ENCODE assay signal across 2 fruit fly cellular contexts in genomic region chr3L:3770823-3771222, dm6.
TF ChIP-seq lines count a peak whose summit lies in the region.

No protein-coding gene starts in this region.

TF ChIP-seq in whole organism, embryonic, 481 proteins besides CTCF, POLR2A, EP300 and RAD21 (continued from another document and continues in another):
- TF ChIP-seq CG6254 (GFP tag; optimal IDR thresholded peaks at IDR 0.05; lab: Kevin White, UChicago) (no peak), dm (GFP tag; optimal IDR thresholded peaks at IDR 0.05; lab: Kevin White, UChicago) (no peak), her (GFP tag; optimal IDR thresholded peaks at IDR 0.05; lab: Kevin White, UChicago) (no peak), Rx (GFP tag; IDR thresholded peaks at IDR 0.05; lab: Robert Waterston, UW) (no peak), CG5180 (GFP tag; optimal IDR thresholded peaks at IDR 0.05; lab: Kevin White, UChicago) (no peak), btn (GFP tag; optimal IDR thresholded peaks at IDR 0.05; lab: Kevin White, UChicago) (no peak), CG7372 (GFP tag; IDR thresholded peaks at IDR 0.05; lab: Robert Waterston, UW) (0 out of 2 replicates have a peak, but pooled peaks have one; percentile 12), CG13894 (tag; optimal IDR thresholded peaks at IDR 0.05; lab: Kevin White, UChicago) (no peak), Lpt (GFP tag; optimal IDR thresholded peaks at IDR 0.05; lab: Kevin White, UChicago) (no peak), psq (GFP tag; optimal IDR thresholded peaks at IDR 0.05; lab: Kevin White, UChicago) (no peak), CG6272 (GFP tag; IDR thresholded peaks at IDR 0.05; lab: Robert Waterston, UW) (no peak), E2f1 (GFP tag; IDR thresholded peaks at IDR 0.05; lab: Robert Waterston, UW) (peak; percentile 14; the same call in 1 of the 2 replicates), jigr1 (GFP tag; IDR thresholded peaks at IDR 0.05; lab: Robert Waterston, UW) (no peak), MESR4 (GFP tag; optimal IDR thresholded peaks at IDR 0.05; lab: Kevin White, UChicago) (no peak), B-H2 (GFP tag; optimal IDR thresholded peaks at IDR 0.05; lab: Kevin White, UChicago) (no peak), Mrtf (GFP tag; IDR thresholded peaks at IDR 0.05; lab: Robert Waterston, UW) (0 out of 3 replicates have a peak, but pooled peaks have one; percentile 12), Awh (GFP tag; IDR thresholded peaks at IDR 0.05; lab: Robert Waterston, UW) (no peak), slou (GFP tag; optimal IDR thresholded peaks at IDR 0.05; lab: Kevin White, UChicago) (peak; percentile 25), CG15269 (tag; optimal IDR thresholded peaks at IDR 0.05; lab: Kevin White, UChicago) (peak; percentile 62), eve (GFP tag; optimal IDR thresholded peaks at IDR 0.05; lab: Kevin White, UChicago) (no peak), Hsf (GFP tag; optimal IDR thresholded peaks at IDR 0.05; lab: Kevin White, UChicago) (peak; percentile 51), Dref (GFP tag; IDR thresholded peaks at IDR 0.05; lab: Robert Waterston, UW) (no peak), CG32532 (GFP tag; IDR thresholded peaks at IDR 0.05; lab: Robert Waterston, UW) (peak; percentile 77), CG10654 (GFP tag; optimal IDR thresholded peaks at IDR 0.05; lab: Kevin White, UChicago) (peak; percentile 5), vfl (GFP tag; optimal IDR thresholded peaks at IDR 0.05; lab: Kevin White, UChicago) (no peak), CG5953 (GFP tag; IDR thresholded peaks at IDR 0.05; lab: Robert Waterston, UW) (no peak), CG4730 (GFP tag; IDR thresholded peaks at IDR 0.05; lab: Robert Waterston, UW) (no peak; the same call in 1 of the 2 replicates), scrt (GFP tag; optimal IDR thresholded peaks at IDR 0.05; lab: Kevin White, UChicago) (peak; percentile 21), CG2116 (GFP tag; optimal IDR thresholded peaks at IDR 0.05; lab: Kevin White, UChicago) (no peak), CG13424 (tag; optimal IDR thresholded peaks at IDR 0.05; lab: Kevin White, UChicago) (peak; percentile 52), Rfx (GFP tag; IDR thresholded peaks at IDR 0.05; lab: Robert Waterston, UW) (peak; percentile 71), caup (GFP tag; optimal IDR thresholded peaks at IDR 0.05; lab: Kevin White, UChicago; ENCODE audit: severe bottlenecking) (peak; percentile 52), CG7786 (GFP tag; optimal IDR thresholded peaks at IDR 0.05; lab: Kevin White, UChicago) (peak; percentile 57), cad (GFP tag; optimal IDR thresholded peaks at IDR 0.05; lab: Kevin White, UChicago) (no peak), wdn (GFP tag; IDR thresholded peaks at IDR 0.05; lab: Robert Waterston, UW) (peak; percentile 65), CG15073 (GFP tag; optimal IDR thresholded peaks at IDR 0.05; lab: Kevin White, UChicago) (no peak), bsh (GFP tag; optimal IDR thresholded peaks at IDR 0.05; lab: Kevin White, UChicago) (no peak), CG7271 (tag; optimal IDR thresholded peaks at IDR 0.05; lab: Kevin White, UChicago) (no peak), CG8765 (GFP tag; IDR thresholded peaks at IDR 0.05; lab: Robert Waterston, UW) (no peak), da (GFP tag; optimal IDR thresholded peaks at IDR 0.05; lab: Kevin White, UChicago) (no peak), Ptx1 (GFP tag; IDR thresholded peaks at IDR 0.05; lab: Robert Waterston, UW) (no peak; the same call in 1 of the 2 replicates), phol (tag; optimal IDR thresholded peaks at IDR 0.05; lab: Kevin White, UChicago) (peak; percentile 22), CG3726 (GFP tag; IDR thresholded peaks at IDR 0.05; lab: Robert Waterston, UW) (no peak), inv (GFP tag; IDR thresholded peaks at IDR 0.05; lab: Robert Waterston, UW; ENCODE audit: partially characterized antibody) (no peak), CG12659 (GFP tag; optimal IDR thresholded peaks at IDR 0.05; lab: Kevin White, UChicago) (peak; percentile 20), CG2889 (GFP tag; IDR thresholded peaks at IDR 0.05; lab: Robert Waterston, UW) (0 out of 3 replicates have a peak, but pooled peaks have one; percentile 35), Ets65A (GFP tag; lab: Kevin White, UChicago) (peak; percentile 97), CG7839 (tag; optimal IDR thresholded peaks at IDR 0.05; lab: Kevin White, UChicago) (peak; percentile 61), insv (GFP tag; optimal IDR thresholded peaks at IDR 0.05; lab: Kevin White, UChicago) (no peak), Mad (GFP tag; optimal IDR thresholded peaks at IDR 0.05; lab: Kevin White, UChicago) (no peak), CHES-1-like (GFP tag; optimal IDR thresholded peaks at IDR 0.05; lab: Kevin White, UChicago) (peak; percentile 27), CG8944 (GFP tag; optimal IDR thresholded peaks at IDR 0.05; lab: Kevin White, UChicago) (no peak), zf30C (GFP tag; optimal IDR thresholded peaks at IDR 0.05; lab: Kevin White, UChicago) (no peak), CG9727 (GFP tag; optimal IDR thresholded peaks at IDR 0.05; lab: Kevin White, UChicago) (peak; percentile 6), CG11696 (GFP tag; IDR thresholded peaks at IDR 0.05; lab: Robert Waterston, UW) (no peak), ERR (GFP tag; optimal IDR thresholded peaks at IDR 0.05; lab: Kevin White, UChicago) (no peak), disco-r (GFP tag; optimal IDR thresholded peaks at IDR 0.05; lab: Kevin White, UChicago) (peak; percentile 20), PHDP (tag; optimal IDR thresholded peaks at IDR 0.05; lab: Kevin White, UChicago) (peak; percentile 58), br (optimal IDR thresholded peaks at IDR 0.05; lab: Kevin White, UChicago) (no peak), Doc2 (GFP tag; IDR thresholded peaks at IDR 0.05; lab: Robert Waterston, UW) (no peak), unc-4 (GFP tag; IDR thresholded peaks at IDR 0.05; lab: Robert Waterston, UW; ENCODE audit: partially characterized antibody) (no peak), Jarid2 (GFP tag; optimal IDR thresholded peaks at IDR 0.05; lab: Kevin White, UChicago) (no peak), fd102C (GFP tag; optimal IDR thresholded peaks at IDR 0.05; lab: Kevin White, UChicago) (no peak), CG34376 (GFP tag; optimal IDR thresholded peaks at IDR 0.05; lab: Kevin White, UChicago) (no peak), klu (GFP tag; IDR thresholded peaks at IDR 0.05; lab: Robert Waterston, UW) (0 out of 2 replicates have a peak, but pooled peaks have one; percentile 51), D (optimal IDR thresholded peaks at IDR 0.05; lab: Kevin White, UChicago) (no peak), D (GFP tag; optimal IDR thresholded peaks at IDR 0.05; lab: Kevin White, UChicago) (no peak)

TF ChIP-seq in whole organism, prepupa, 60 proteins besides CTCF, POLR2A, EP300 and RAD21 (continued from another document):
- TF ChIP-seq CG6808 (GFP tag; optimal IDR thresholded peaks at IDR 0.05; lab: Kevin White, UChicago) = no peak
- peak; percentile 44 for TF ChIP-seq pdm3 (GFP tag; optimal IDR thresholded peaks at IDR 0.05; lab: Kevin White, UChicago)
- TF ChIP-seq Sox14 (GFP tag; optimal IDR thresholded peaks at IDR 0.05; lab: Kevin White, UChicago) = peak; percentile 58
- no peak for TF ChIP-seq CG8319 (GFP tag; optimal IDR thresholded peaks at IDR 0.05; lab: Kevin White, UChicago)
- TF ChIP-seq spab (GFP tag; optimal IDR thresholded peaks at IDR 0.05; lab: Kevin White, UChicago) = no peak
- TF ChIP-seq Sox102F (GFP tag; optimal IDR thresholded peaks at IDR 0.05; lab: Kevin White, UChicago) = peak; percentile 35
- no peak for TF ChIP-seq Sox15 (GFP tag; optimal IDR thresholded peaks at IDR 0.05; lab: Kevin White, UChicago)
- peak; percentile 24 for TF ChIP-seq achi (GFP tag; optimal IDR thresholded peaks at IDR 0.05; lab: Kevin White, UChicago)
- TF ChIP-seq salr (GFP tag; optimal IDR thresholded peaks at IDR 0.05; lab: Kevin White, UChicago) = peak in 1 of 2 experiments; percentile 43
- peak; percentile 58 for TF ChIP-seq CG31627 (GFP tag; optimal IDR thresholded peaks at IDR 0.05; lab: Kevin White, UChicago)
- TF ChIP-seq CG3919 (GFP tag; optimal IDR thresholded peaks at IDR 0.05; lab: Kevin White, UChicago) = no peak
- TF ChIP-seq CG3032 (tag; optimal IDR thresholded peaks at IDR 0.05; lab: Kevin White, UChicago) = no peak
- peak; percentile 58 for TF ChIP-seq lz (GFP tag; optimal IDR thresholded peaks at IDR 0.05; lab: Kevin White, UChicago)
- peak; percentile 45 for TF ChIP-seq esn (GFP tag; optimal IDR thresholded peaks at IDR 0.05; lab: Kevin White, UChicago)
- no peak for TF ChIP-seq svp (GFP tag; lab: Kevin White, UChicago)
- peak; percentile 34 for TF ChIP-seq acj6 (GFP tag; optimal IDR thresholded peaks at IDR 0.05; lab: Kevin White, UChicago)
- no peak for TF ChIP-seq Eip93F (GFP tag; optimal IDR thresholded peaks at IDR 0.05; lab: Kevin White, UChicago)
- TF ChIP-seq Hr38 (GFP tag; optimal IDR thresholded peaks at IDR 0.05; lab: Kevin White, UChicago) = no peak
- TF ChIP-seq Ets21C (GFP tag; optimal IDR thresholded peaks at IDR 0.05; lab: Kevin White, UChicago) = peak; percentile 8
- peak; percentile 22 for TF ChIP-seq Smox (GFP tag; optimal IDR thresholded peaks at IDR 0.05; lab: Kevin White, UChicago)
- no peak for TF ChIP-seq CG10631 (GFP tag; optimal IDR thresholded peaks at IDR 0.05; lab: Kevin White, UChicago)
- TF ChIP-seq Ets96B (tag; optimal IDR thresholded peaks at IDR 0.05; lab: Kevin White, UChicago) = no peak
- no peak for TF ChIP-seq CG11902 (GFP tag; optimal IDR thresholded peaks at IDR 0.05; lab: Kevin White, UChicago)
- TF ChIP-seq fd59A (GFP tag; optimal IDR thresholded peaks at IDR 0.05; lab: Kevin White, UChicago) = no peak
- peak; percentile 20 for TF ChIP-seq CG34406 (GFP tag; optimal IDR thresholded peaks at IDR 0.05; lab: Kevin White, UChicago)
- TF ChIP-seq CG7368 (GFP tag; optimal IDR thresholded peaks at IDR 0.05; lab: Kevin White, UChicago) = no peak
- no peak for TF ChIP-seq CG1621 (tag; optimal IDR thresholded peaks at IDR 0.05; lab: Kevin White, UChicago)
- no peak for TF ChIP-seq CG6276 (GFP tag; optimal IDR thresholded peaks at IDR 0.05; lab: Kevin White, UChicago)
